Fruit fly (Drosophila melanogaster): ENCODE measurements around the gene gkt.

DNA sequence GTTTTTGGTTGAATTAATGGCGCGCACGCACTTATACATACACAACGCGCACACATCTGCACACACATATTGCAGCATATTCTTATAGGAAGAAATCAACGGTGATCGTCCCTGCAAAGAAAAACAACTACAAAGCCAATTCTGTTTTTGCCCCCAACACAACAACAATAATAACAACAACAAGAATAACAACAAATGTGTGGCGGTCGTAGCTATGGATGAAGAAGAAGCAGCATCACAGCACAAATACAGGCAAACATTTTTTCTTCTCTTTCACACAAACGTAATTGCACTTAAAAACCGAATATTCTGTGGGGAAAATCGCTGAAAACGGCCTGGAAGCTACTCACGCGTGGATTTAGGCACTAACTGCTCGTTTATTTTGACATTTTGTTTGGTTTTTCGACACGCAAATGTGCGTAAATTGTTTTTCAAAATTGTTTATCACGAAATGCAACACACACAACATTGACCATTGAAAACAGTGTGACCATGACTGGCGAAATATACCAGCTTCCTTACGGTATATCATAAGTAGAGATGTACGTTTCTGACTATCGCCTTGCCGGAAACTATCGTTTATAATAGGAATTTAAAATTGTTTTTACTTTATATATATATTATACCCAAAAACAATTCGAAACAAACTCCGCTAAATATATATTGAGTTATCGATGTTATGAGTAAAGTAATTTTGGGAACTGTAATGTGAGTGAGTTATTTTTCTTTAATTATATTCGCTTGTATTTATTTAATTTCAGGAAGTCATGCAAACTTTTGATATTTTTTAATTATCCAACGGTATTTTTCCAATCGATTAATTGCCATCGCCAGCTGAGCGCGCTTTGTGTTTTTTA is at the start of gene gkt, which contains the start of gene Mad:
- TF ChIP-seq insv (optimal IDR thresholded peaks at IDR 0.05) (no peak), Myc (optimal IDR thresholded peaks at IDR 0.05) (no peak), h (optimal IDR thresholded peaks at IDR 0.05) (no peak), psq (optimal IDR thresholded peaks at IDR 0.05) (no peak), Sin3A (optimal IDR thresholded peaks at IDR 0.05) (no peak)

All from Kc167 (cell line).